Worm (Caenorhabditis elegans): ENCODE measurements around the gene C06C3.12.

C06C3.12 gene

DNA sequence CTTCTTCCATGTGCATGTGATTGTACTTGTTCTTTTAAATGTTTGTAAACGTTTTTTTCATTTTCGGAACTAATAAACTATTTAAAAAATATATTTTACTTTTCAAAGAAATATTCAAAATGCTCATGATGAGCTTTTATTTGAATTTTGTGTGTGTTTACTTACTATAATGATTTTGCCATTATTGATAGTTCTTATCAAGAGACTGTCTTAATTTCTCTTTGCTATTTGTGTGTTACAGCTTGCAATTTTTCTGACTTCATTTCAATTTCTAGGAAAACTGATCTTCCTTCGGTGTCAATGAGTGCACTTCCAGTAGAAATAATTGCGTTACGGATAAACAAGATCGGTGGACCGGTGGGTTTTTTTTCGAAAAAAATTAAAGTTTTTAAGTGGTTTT is at the start of gene C06C3.12:
TSS of gene C06C3.12 (plus strand) at position 301 of the 400 bp plus-strand sequence.
- TF ChIP-seq ceh-16 (tag; optimal IDR thresholded peaks at IDR 0.05), result no peak
- no peak for TF ChIP-seq nhr-76 (tag; optimal IDR thresholded peaks at IDR 0.05)
- no peak for TF ChIP-seq ceh-28 (tag; optimal IDR thresholded peaks at IDR 0.05)
- peak; percentile 1 for TF ChIP-seq elt-2 (tag; optimal IDR thresholded peaks at IDR 0.05)
- TF ChIP-seq nhr-43 (tag; optimal IDR thresholded peaks at IDR 0.05; ENCODE audit: poor library complexity, severe bottlenecking), result no peak
- no peak for TF ChIP-seq sea-2 (GFP tag; optimal IDR thresholded peaks at IDR 0.05)
- no peak for TF ChIP-seq ceh-9 (tag; optimal IDR thresholded peaks at IDR 0.05)
- no peak for TF ChIP-seq fkh-2 (tag; optimal IDR thresholded peaks at IDR 0.05)
- TF ChIP-seq R02D3.7 (tag; optimal IDR thresholded peaks at IDR 0.05), result no peak

DNA sequence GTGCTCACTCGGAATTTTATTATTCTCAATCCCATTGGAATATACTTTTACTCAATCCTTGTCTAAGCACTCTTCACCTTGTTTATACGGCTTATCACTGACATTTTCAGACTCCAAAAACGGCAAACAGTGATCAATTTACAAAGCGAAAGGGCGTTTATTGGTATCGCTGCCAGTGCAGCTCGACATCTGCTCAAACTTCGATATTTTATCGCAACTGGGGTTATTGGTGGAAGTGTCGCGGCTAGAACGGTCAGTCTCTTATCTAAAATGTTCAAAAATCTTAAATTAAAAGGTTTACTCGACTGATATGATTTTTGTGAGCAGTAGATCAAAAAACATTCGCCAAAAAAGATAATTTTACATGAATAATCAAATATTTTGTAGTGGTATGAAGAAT is 49.4 kb upstream of the C06C3.12 start:
- TF ChIP-seq jun-1 (tag; optimal IDR thresholded peaks at IDR 0.05), result peak; percentile 25
- TF ChIP-seq pqm-1 (tag; optimal IDR thresholded peaks at IDR 0.05), result peak; percentile 76
- TF ChIP-seq unc-62 (GFP tag; optimal IDR thresholded peaks at IDR 0.05), result no peak
- peak; percentile 81 for TF ChIP-seq elt-2 (tag; optimal IDR thresholded peaks at IDR 0.05)

DNA sequence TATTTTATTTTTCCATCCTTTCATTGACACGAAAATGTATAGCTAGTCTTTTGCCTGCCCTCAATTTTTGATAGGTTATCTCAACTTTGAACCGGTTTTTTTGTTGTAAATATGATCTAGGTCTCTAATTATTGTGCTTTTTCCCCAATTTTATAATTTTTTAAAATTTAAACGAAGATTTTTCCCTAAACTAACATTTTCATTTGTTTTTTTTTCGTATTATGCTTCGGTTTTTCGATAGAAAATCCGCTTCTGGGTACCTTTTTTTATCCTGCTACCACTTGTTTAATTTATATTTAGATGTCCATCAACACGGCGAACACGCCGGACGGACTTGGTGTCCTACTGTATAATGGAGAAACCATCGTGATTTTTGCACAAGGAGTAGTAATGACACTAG is 45.4 kb upstream of the C06C3.12 start, which contains the start of gene wbp-2:
TSS of gene wbp-2 (plus strand) at position 301 of the 400 bp plus-strand sequence.
- no peak for TF ChIP-seq jun-1 (tag; optimal IDR thresholded peaks at IDR 0.05)
- TF ChIP-seq aly-2 (tag; optimal IDR thresholded peaks at IDR 0.05), result no peak
- no peak for TF ChIP-seq elt-1 (tag; optimal IDR thresholded peaks at IDR 0.05)
- no peak for TF ChIP-seq ceh-82 (tag; optimal IDR thresholded peaks at IDR 0.05)
- no peak for TF ChIP-seq nhr-25 (tag; optimal IDR thresholded peaks at IDR 0.05)
- no peak for TF ChIP-seq unc-39 (tag; optimal IDR thresholded peaks at IDR 0.05)

DNA sequence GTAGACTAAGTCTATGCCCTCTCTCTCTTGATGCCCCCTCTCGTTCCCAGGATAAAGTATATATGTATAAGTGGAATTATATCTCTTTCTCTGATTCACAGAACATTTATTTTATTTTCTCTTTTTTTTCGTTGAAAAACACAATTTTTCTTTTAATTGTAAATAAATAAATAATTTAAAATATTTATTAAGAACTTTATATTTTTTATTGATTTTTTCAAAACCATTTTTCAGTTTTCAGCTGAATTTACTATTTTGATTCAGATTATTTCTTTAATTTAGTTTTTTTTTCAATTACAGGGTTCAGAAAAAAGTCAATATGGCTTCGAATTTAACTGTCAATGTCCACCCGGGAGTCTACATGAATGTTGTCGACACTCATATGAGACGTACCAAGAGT is 43.6 kb upstream of the C06C3.12 start, which contains the start of gene eif-3.F:
TSS of gene eif-3.F (plus strand) at position 301 of the 400 bp plus-strand sequence.
- TF ChIP-seq nhr-23 (tag; optimal IDR thresholded peaks at IDR 0.05) (no peak), tbx-2 (tag; optimal IDR thresholded peaks at IDR 0.05) (no peak), nhr-28 (tag; optimal IDR thresholded peaks at IDR 0.05) (no peak), fkh-2 (tag; optimal IDR thresholded peaks at IDR 0.05) (no peak), lin-15B (tag; optimal IDR thresholded peaks at IDR 0.05) (no peak), fos-1 (tag; optimal IDR thresholded peaks at IDR 0.05) (no peak), lin-39 (tag; optimal IDR thresholded peaks at IDR 0.05) (no peak), nhr-77 (tag; optimal IDR thresholded peaks at IDR 0.05) (no peak)

DNA sequence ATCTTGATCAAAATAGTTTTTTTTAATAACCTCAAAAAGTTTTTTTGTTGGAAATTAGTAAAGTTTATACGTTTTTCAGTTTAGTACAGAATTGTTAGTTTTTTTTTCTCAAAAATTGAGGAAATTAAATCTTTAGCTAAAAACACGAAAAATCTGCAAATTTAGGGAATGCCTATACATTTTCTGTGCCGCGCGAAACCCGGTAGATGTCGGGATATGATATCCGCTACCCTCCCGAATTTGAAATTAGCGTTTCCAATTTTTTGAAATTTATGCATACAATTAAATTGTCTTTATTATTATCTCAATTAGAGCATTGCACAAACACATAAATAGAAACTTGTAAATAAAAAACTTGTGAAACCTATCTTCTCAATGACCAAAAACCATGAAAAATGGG is 41.9 kb upstream of the C06C3.12 start:
- no peak for TF ChIP-seq nhr-11 (tag; optimal IDR thresholded peaks at IDR 0.05)
- no peak for TF ChIP-seq lin-39 (tag; optimal IDR thresholded peaks at IDR 0.05)
- no peak for TF ChIP-seq nhr-28 (tag; optimal IDR thresholded peaks at IDR 0.05)
- TF ChIP-seq nhr-25 (tag; optimal IDR thresholded peaks at IDR 0.05), result no peak
- TF ChIP-seq mml-1 (tag; optimal IDR thresholded peaks at IDR 0.05), result no peak
- TF ChIP-seq nhr-12 (tag; optimal IDR thresholded peaks at IDR 0.05), result no peak
- no peak for TF ChIP-seq mdl-1 (tag; optimal IDR thresholded peaks at IDR 0.05)
- TF ChIP-seq ztf-11 (tag; optimal IDR thresholded peaks at IDR 0.05), result no peak
- TF ChIP-seq snpc-4 (tag; optimal IDR thresholded peaks at IDR 0.05), result no peak
- no peak for TF ChIP-seq sea-2 (GFP tag; optimal IDR thresholded peaks at IDR 0.05)

DNA sequence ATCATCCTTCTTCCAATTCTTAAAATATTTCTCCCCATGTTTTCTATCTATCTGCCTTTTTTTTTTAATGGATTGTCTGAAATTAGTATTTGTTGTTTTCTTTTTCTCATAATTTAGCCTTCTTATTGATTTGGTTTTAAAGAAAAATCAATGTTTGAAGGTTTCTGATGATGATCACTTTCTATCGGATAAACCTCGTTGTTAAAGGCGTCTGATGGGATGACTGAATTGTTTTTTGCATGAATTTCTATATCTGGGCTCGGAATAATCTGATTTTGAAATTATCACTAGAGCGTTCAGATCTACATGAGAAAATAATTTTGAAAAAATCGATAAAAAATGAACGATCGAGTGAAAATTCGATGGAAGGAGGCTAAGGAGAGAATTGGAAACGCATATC is 41.2 kb upstream of the C06C3.12 start, which contains the start of gene scp-1:
TSS of gene scp-1 (plus strand) at position 301 of the 400 bp plus-strand sequence.
- TF ChIP-seq ceh-28 (tag; optimal IDR thresholded peaks at IDR 0.05) (peak; percentile 46), ceh-82 (tag; optimal IDR thresholded peaks at IDR 0.05) (no peak)

DNA sequence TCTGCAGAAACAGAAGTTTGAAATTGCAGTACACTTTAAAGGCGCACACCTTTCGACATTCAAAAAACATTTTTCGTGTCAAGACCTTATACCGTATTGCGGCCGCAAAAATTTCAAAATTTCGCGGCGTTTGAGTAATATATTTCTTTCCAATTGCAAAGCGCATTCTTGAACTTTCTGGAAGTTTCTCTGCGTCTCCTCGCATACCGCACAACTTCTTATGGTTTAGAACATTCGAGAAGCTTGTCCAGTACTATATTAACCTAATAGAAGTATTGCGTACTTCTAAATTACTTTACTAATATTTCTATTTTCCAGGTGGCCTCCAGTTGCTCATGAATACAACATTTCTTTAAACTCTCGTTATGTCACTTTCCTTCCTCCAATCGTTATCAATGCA is 38.3 kb upstream of the C06C3.12 start:
- TF ChIP-seq ama-1 (optimal IDR thresholded peaks at IDR 0.05) (peak; percentile 31), pqm-1 (tag; optimal IDR thresholded peaks at IDR 0.05) (no peak), pha-4 (tag; optimal IDR thresholded peaks at IDR 0.05) (peak; percentile 12), mdl-1 (tag; optimal IDR thresholded peaks at IDR 0.05) (no peak), egl-5 (tag; optimal IDR thresholded peaks at IDR 0.05) (no peak), tbx-2 (tag; optimal IDR thresholded peaks at IDR 0.05) (no peak), snpc-4 (tag; optimal IDR thresholded peaks at IDR 0.05) (no peak)

All from whole organism, L3 larva.